Worm (Caenorhabditis elegans): ENCODE measurements around the gene clec-139.

Gene clec-139

ce11 chrII:4655834-4656233 is 34.3 kb upstream of the clec-139 start, which contains the start of gene fut-6:
fut-6 (minus strand) TSS chrII:4655934.
- TF ChIP-seq nhr-28 (tag; optimal IDR thresholded peaks at IDR 0.05) (no peak), mab-5 (tag; optimal IDR thresholded peaks at IDR 0.05) (no peak), hlh-1 (tag; optimal IDR thresholded peaks at IDR 0.05) (no peak), nhr-76 (tag; optimal IDR thresholded peaks at IDR 0.05) (no peak), ceh-39 (tag; optimal IDR thresholded peaks at IDR 0.05) (no peak), ceh-83 (GFP tag; optimal IDR thresholded peaks at IDR 0.05) (no peak), nhr-2 (tag; optimal IDR thresholded peaks at IDR 0.05) (no peak), sptf-1 (tag; optimal IDR thresholded peaks at IDR 0.05) (no peak), mep-1 (tag; optimal IDR thresholded peaks at IDR 0.05) (no peak), M03D4.4 (tag; optimal IDR thresholded peaks at IDR 0.05) (no peak), blmp-1 (tag; optimal IDR thresholded peaks at IDR 0.05) (no peak), ham-2 (GFP tag; optimal IDR thresholded peaks at IDR 0.05) (no peak), ces-1 (GFP tag; optimal IDR thresholded peaks at IDR 0.05) (no peak), drap-1 (GFP tag; optimal IDR thresholded peaks at IDR 0.05) (no peak), pha-4 (tag; optimal IDR thresholded peaks at IDR 0.05) (no peak), lin-13 (tag; optimal IDR thresholded peaks at IDR 0.05) (no peak), nhr-12 (tag; optimal IDR thresholded peaks at IDR 0.05) (no peak), lin-32 (GFP tag; optimal IDR thresholded peaks at IDR 0.05) (no peak)

ce11 chrII:4650072-4650471 is 28.5 kb upstream of the clec-139 start:
- TF ChIP-seq hlh-1 (tag; optimal IDR thresholded peaks at IDR 0.05) (peak; percentile 31), mls-2 (tag; optimal IDR thresholded peaks at IDR 0.05) (no peak)

ce11 chrII:4648785-4649184 is 27.2 kb upstream of the clec-139 start, which contains the start of gene lgc-27:
lgc-27 (plus strand) TSS chrII:4649085.
- TF ChIP-seq pha-4 (tag; optimal IDR thresholded peaks at IDR 0.05) (peak; percentile 55), lin-13 (tag; optimal IDR thresholded peaks at IDR 0.05) (no peak)

ce11 chrII:4640748-4641147 is 19.2 kb upstream of the clec-139 start:
- TF ChIP-seq zip-8 (tag; optimal IDR thresholded peaks at IDR 0.05): no peak
- no peak for TF ChIP-seq pha-4 (tag; optimal IDR thresholded peaks at IDR 0.05)
- TF ChIP-seq ceh-83 (GFP tag; optimal IDR thresholded peaks at IDR 0.05): no peak
- no peak for TF ChIP-seq unc-39 (tag; optimal IDR thresholded peaks at IDR 0.05)
- TF ChIP-seq ceh-43 (GFP tag; optimal IDR thresholded peaks at IDR 0.05): no peak
- no peak for TF ChIP-seq sem-2 (GFP tag; optimal IDR thresholded peaks at IDR 0.05)
- no peak for TF ChIP-seq ham-2 (GFP tag; optimal IDR thresholded peaks at IDR 0.05)
- TF ChIP-seq nhr-76 (tag; optimal IDR thresholded peaks at IDR 0.05): no peak
- no peak for TF ChIP-seq hlh-1 (tag; optimal IDR thresholded peaks at IDR 0.05)
- peak; percentile 21 for TF ChIP-seq mls-2 (tag; optimal IDR thresholded peaks at IDR 0.05)
- TF ChIP-seq cnd-1 (tag; optimal IDR thresholded peaks at IDR 0.05): peak; percentile 91
- TF ChIP-seq nhr-28 (tag; optimal IDR thresholded peaks at IDR 0.05): no peak
- no peak for TF ChIP-seq drap-1 (GFP tag; optimal IDR thresholded peaks at IDR 0.05)
- peak; percentile 47 for TF ChIP-seq unc-120 (tag; optimal IDR thresholded peaks at IDR 0.05; ENCODE audit: poor library complexity, severe bottlenecking)
- no peak for TF ChIP-seq nhr-237 (tag; optimal IDR thresholded peaks at IDR 0.05)
- TF ChIP-seq nhr-2 (tag; optimal IDR thresholded peaks at IDR 0.05): no peak
- TF ChIP-seq nhr-12 (tag; optimal IDR thresholded peaks at IDR 0.05): no peak
- no peak for TF ChIP-seq elt-1 (tag; optimal IDR thresholded peaks at IDR 0.05; ENCODE audit: borderline replicate concordance, insufficient read depth)
- no peak for TF ChIP-seq ztf-11 (tag; optimal IDR thresholded peaks at IDR 0.05)
- no peak for TF ChIP-seq blmp-1 (tag; optimal IDR thresholded peaks at IDR 0.05)
- TF ChIP-seq elt-3 (tag; optimal IDR thresholded peaks at IDR 0.05): no peak
- TF ChIP-seq lin-32 (GFP tag; optimal IDR thresholded peaks at IDR 0.05): peak; percentile 67
- no peak for TF ChIP-seq tbx-8 (GFP tag; optimal IDR thresholded peaks at IDR 0.05)
- TF ChIP-seq flh-1 (GFP tag; optimal IDR thresholded peaks at IDR 0.05): no peak
- no peak for TF ChIP-seq sptf-1 (tag; optimal IDR thresholded peaks at IDR 0.05)
- no peak for TF ChIP-seq bed-3 (GFP tag; optimal IDR thresholded peaks at IDR 0.05)
- no peak for TF ChIP-seq ceh-39 (tag; optimal IDR thresholded peaks at IDR 0.05)
- TF ChIP-seq lsy-2 (tag; optimal IDR thresholded peaks at IDR 0.05): peak; percentile 4
- no peak for TF ChIP-seq snpc-4 (tag; optimal IDR thresholded peaks at IDR 0.05)
- TF ChIP-seq mab-5 (tag; optimal IDR thresholded peaks at IDR 0.05): no peak
- TF ChIP-seq mep-1 (tag; optimal IDR thresholded peaks at IDR 0.05): peak; percentile 72
- peak; percentile 78 for TF ChIP-seq ces-1 (GFP tag; optimal IDR thresholded peaks at IDR 0.05)

Data from whole organism, mixed stage, embryonic.